Fruit fly (Drosophila melanogaster) whole organism, embryonic: Measurements from ENCODE around the gene CG18265.
A peak's percentile ranks its signal among the peaks of the same experiment; 100 is the strongest.

Experiments
- CG10147 ChIP-seq: fragments of 200-800 bp; sonication (Bioruptor generic); optimal IDR thresholded peaks from 2 replicates; lab custom pipeline; 2019; ENCODE audit warnings: missing biosample characterization, mild to moderate bottlenecking, missing genetic modification characterization, moderate library complexity
- CG13775 ChIP-seq: fragments of 200-800 bp; sonication (Bioruptor generic); optimal IDR thresholded peaks from 3 replicates; lab custom pipeline; 2017; ENCODE audit warnings: missing biosample characterization, mild to moderate bottlenecking, missing genetic modification characterization
- CG15269 ChIP-seq: fragments of 200-800 bp; sonication (Bioruptor generic); optimal IDR thresholded peaks from 2 replicates; lab custom pipeline; 2018; ENCODE audit warnings: missing biosample characterization, mild to moderate bottlenecking, missing genetic modification characterization, moderate library complexity
- CG2199 ChIP-seq: fragments of 200-800 bp; sonication (Bioruptor generic); IDR thresholded peaks from 3 replicates; pipeline ENCODE4 v1.3.6; 2022; ENCODE audit warnings: missing biosample characterization, missing genetic modification characterization
- CG31365 ChIP-seq: fragments of 200-800 bp; sonication (Bioruptor generic); optimal IDR thresholded peaks from 2 replicates; lab custom pipeline; 2018; ENCODE audit warnings: missing biosample characterization, mild to moderate bottlenecking, missing genetic modification characterization
- CG3281 ChIP-seq: fragments of 200-800 bp; sonication (Bioruptor generic); optimal IDR thresholded peaks from 3 replicates; lab custom pipeline; 2017; ENCODE audit warnings: missing biosample characterization, mild to moderate bottlenecking, missing genetic modification characterization
- CG9876 ChIP-seq: fragments of 200-800 bp; sonication (Bioruptor generic); optimal IDR thresholded peaks from 2 replicates; lab custom pipeline; 2016; ENCODE audit warnings: missing biosample characterization, missing genetic modification characterization
- Hr39 ChIP-seq: fragments of >200 bp; optimal IDR thresholded peaks from 2 replicates; lab custom pipeline; 2017
- her ChIP-seq: fragments of 200-800 bp; sonication (Bioruptor generic); optimal IDR thresholded peaks from 2 replicates; lab custom pipeline; 2016; ENCODE audit warnings: missing biosample characterization, missing genetic modification characterization
- jing ChIP-seq: fragments of 200-800 bp; sonication (Bioruptor generic); optimal IDR thresholded peaks from 2 replicates; lab custom pipeline; 2018; ENCODE audit warnings: missing biosample characterization, mild to moderate bottlenecking, missing genetic modification characterization
- maf-S ChIP-seq: fragments of 200-800 bp; sonication (Bioruptor generic); optimal IDR thresholded peaks from 2 replicates; lab custom pipeline; 2016; ENCODE audit warnings: missing biosample characterization, missing genetic modification characterization
- pan ChIP-seq, 4 experiments: fragments of >200 bp in 3 of 4; fragments of 200-800 bp in 1 of 4; sonication (Bioruptor generic) in 1 of 4; optimal IDR thresholded peaks in 3 of 4; IDR thresholded peaks in 1 of 4; 2 replicates each; pipeline versions ENCODE4 v1.3.6 to Lab custom; 2017 to 2022; ENCODE audit warnings: missing biosample characterization in 2 of 4, missing genetic modification characterization in 2 of 4, mixed read lengths in 1 of 4
- pros ChIP-seq: fragments of 200-800 bp; sonication (Bioruptor generic); optimal IDR thresholded peaks from 3 replicates; lab custom pipeline; 2019; ENCODE audit warnings: missing biosample characterization, mild to moderate bottlenecking, missing genetic modification characterization, moderate library complexity

- TF ChIP-seq Hr39 (lab: Kevin White, UChicago), result no peak
- TF ChIP-seq CG9876 (GFP tag; lab: Kevin White, UChicago), result no peak
- TF ChIP-seq CG15269 (tag; lab: Kevin White, UChicago), result no peak
- no peak for TF ChIP-seq CG3281 (GFP tag; lab: Kevin White, UChicago)
- TF ChIP-seq CG31365, result no peak
- TF ChIP-seq CG10147 (GFP tag; lab: Kevin White, UChicago), result peak; percentile 2
- TF ChIP-seq CG13775 (GFP tag; lab: Kevin White, UChicago), result peak; percentile 69
- TF ChIP-seq pros, result peak; percentile 80
- peak; percentile 42 for TF ChIP-seq maf-S (GFP tag; lab: Kevin White, UChicago)
- no peak for TF ChIP-seq her (GFP tag; lab: Kevin White, UChicago)
- TF ChIP-seq CG2199 (GFP tag; lab: Robert Waterston, UW), result no peak
- no peak for TF ChIP-seq jing (GFP tag; lab: Kevin White, UChicago)
- no peak for TF ChIP-seq pan (optimal IDR thresholded peaks at IDR 0.05; lab: Kevin White, UChicago)
- TF ChIP-seq pan (GFP tag; optimal IDR thresholded peaks at IDR 0.05 in 1 of 2, IDR thresholded peaks at IDR 0.05 in 1 of 2), result no peak
These were observed 23.0 kb upstream of the CG18265 start for dm6 chr3L:17415967-17416749.
